Worm (Caenorhabditis elegans) whole organism, L2 larva: Measurements from ENCODE around the gene mua-6.
A peak's percentile ranks its signal among the peaks of the same experiment; 100 is the strongest.

Experiments used
- C34F6.9 ChIP-seq: fragments of 150-350 bp; optimal IDR thresholded peaks from 2 replicates; lab custom pipeline; 2014; ENCODE audit warnings: missing biosample characterization, missing genetic modification characterization
- F13H6.1 ChIP-seq: sonication (generic microtip); optimal IDR thresholded peaks from 2 replicates; lab custom pipeline; 2016; ENCODE audit warnings: missing genetic modification characterization, missing compliant biosample characterization
- R02D3.7 ChIP-seq: fragments of 150-350 bp; optimal IDR thresholded peaks from 2 replicates; lab custom pipeline; 2014; ENCODE audit warnings: missing biosample characterization, missing genetic modification characterization
- Y55F3AM.14 ChIP-seq: fragments of 200-800 bp; sonication (Bioruptor generic); optimal IDR thresholded peaks from 2 replicates; lab custom pipeline; 2018; ENCODE audit warnings: mild to moderate bottlenecking, missing genetic modification characterization, missing compliant biosample characterization
- ZK546.5 ChIP-seq: sonication (generic microtip); optimal IDR thresholded peaks from 2 replicates; lab custom pipeline; 2017; ENCODE audit warnings: missing biosample characterization, missing genetic modification characterization
- ama-1 ChIP-seq: fragments of 150-350 bp; optimal IDR thresholded peaks from 2 replicates; lab custom pipeline; 2018; ENCODE audit warnings: inconsistent platforms
- blmp-1 ChIP-seq: sonication (generic microtip); optimal IDR thresholded peaks from 2 replicates; lab custom pipeline; 2017; ENCODE audit warnings: missing genetic modification characterization, mild to moderate bottlenecking, missing compliant biosample characterization, antibody characterized with exemption, moderate library complexity; ENCODE audit not compliant: insufficient read depth
- ceh-16 ChIP-seq: fragments of 150-350 bp; optimal IDR thresholded peaks from 2 replicates; lab custom pipeline; 2014; ENCODE audit warnings: missing biosample characterization, missing genetic modification characterization
- crh-2 ChIP-seq: sonication (generic microtip); optimal IDR thresholded peaks from 2 replicates; lab custom pipeline; 2017; ENCODE audit warnings: missing biosample characterization, missing genetic modification characterization
- dmd-4 ChIP-seq: sonication (generic microtip); optimal IDR thresholded peaks from 2 replicates; lab custom pipeline; 2017; ENCODE audit warnings: missing biosample characterization, missing genetic modification characterization
- egl-27 ChIP-seq: sonication (generic microtip); optimal IDR thresholded peaks from 3 replicates; lab custom pipeline; 2017; ENCODE audit warnings: missing biosample characterization, missing genetic modification reagents, missing genetic modification characterization
- elt-1 ChIP-seq: fragments of 150-350 bp; optimal IDR thresholded peaks from 2 replicates; lab custom pipeline; 2014; ENCODE audit warnings: missing biosample characterization, missing genetic modification characterization
- elt-3 ChIP-seq: sonication (generic microtip); optimal IDR thresholded peaks from 2 replicates; lab custom pipeline; 2017; ENCODE audit warnings: missing biosample characterization, missing genetic modification characterization
- fos-1 ChIP-seq: fragments of 150-350 bp; optimal IDR thresholded peaks from 2 replicates; lab custom pipeline; 2014; ENCODE audit warnings: missing biosample characterization, missing genetic modification characterization
- gmeb-1 ChIP-seq: fragments of 150-350 bp; optimal IDR thresholded peaks from 2 replicates; lab custom pipeline; 2014; ENCODE audit warnings: missing biosample characterization, missing genetic modification characterization
- lin-13 ChIP-seq: fragments of 150-350 bp; optimal IDR thresholded peaks from 2 replicates; lab custom pipeline; 2014; ENCODE audit warnings: missing biosample characterization, missing genetic modification reagents, missing genetic modification characterization
- lin-39 ChIP-seq: fragments of 150-350 bp; optimal IDR thresholded peaks from 2 replicates; lab custom pipeline; 2014; ENCODE audit warnings: missing biosample characterization, missing genetic modification reagents, missing genetic modification characterization
- mab-5 ChIP-seq: fragments of 150-350 bp; optimal IDR thresholded peaks from 2 replicates; lab custom pipeline; 2014; ENCODE audit warnings: missing biosample characterization, missing genetic modification characterization
- nhr-11 ChIP-seq: fragments of 150-350 bp; optimal IDR thresholded peaks from 2 replicates; lab custom pipeline; 2014; ENCODE audit warnings: missing biosample characterization, missing genetic modification characterization
- nhr-12 ChIP-seq: fragments of 150-350 bp; optimal IDR thresholded peaks from 2 replicates; lab custom pipeline; 2014; ENCODE audit warnings: missing biosample characterization, missing genetic modification characterization
- nhr-129 ChIP-seq: fragments of 150-350 bp; optimal IDR thresholded peaks from 2 replicates; lab custom pipeline; 2014; ENCODE audit warnings: missing biosample characterization, missing genetic modification characterization
- nhr-21 ChIP-seq: fragments of 150-350 bp; optimal IDR thresholded peaks from 2 replicates; lab custom pipeline; 2014; ENCODE audit warnings: missing biosample characterization, missing genetic modification characterization
- nhr-23 ChIP-seq: fragments of 150-350 bp; optimal IDR thresholded peaks from 2 replicates; lab custom pipeline; 2014; ENCODE audit warnings: missing biosample characterization, missing genetic modification reagents, missing genetic modification characterization
- nhr-237 ChIP-seq: fragments of 150-350 bp; optimal IDR thresholded peaks from 2 replicates; lab custom pipeline; 2014; ENCODE audit warnings: missing biosample characterization, missing genetic modification characterization
- nhr-25 ChIP-seq: fragments of 150-350 bp; sonication (generic microtip); optimal IDR thresholded peaks from 3 replicates; lab custom pipeline; 2014; ENCODE audit warnings: missing biosample characterization, missing genetic modification characterization
- nhr-6 ChIP-seq: fragments of 150-350 bp; optimal IDR thresholded peaks from 2 replicates; lab custom pipeline; 2014; ENCODE audit warnings: missing biosample characterization, missing genetic modification characterization
- nhr-77 ChIP-seq: fragments of 150-350 bp; optimal IDR thresholded peaks from 2 replicates; lab custom pipeline; 2014; ENCODE audit warnings: missing biosample characterization, missing genetic modification characterization
- skn-1 ChIP-seq: sonication (generic microtip); optimal IDR thresholded peaks from 2 replicates; lab custom pipeline; 2017; ENCODE audit warnings: missing biosample characterization, missing genetic modification characterization
- sma-3 ChIP-seq: sonication (generic microtip); optimal IDR thresholded peaks from 2 replicates; lab custom pipeline; 2016; ENCODE audit warnings: missing genetic modification reagents, missing genetic modification characterization, missing compliant biosample characterization
- sma-9 ChIP-seq, 2 experiments: fragments of 150-350 bp in 1 of 2; sonication (generic microtip) in 1 of 2; optimal IDR thresholded peaks; 2 replicates each; lab custom pipeline; 2014 to 2016; ENCODE audit warnings: missing genetic modification characterization in 2 of 2, mild to moderate bottlenecking in 1 of 2, missing biosample characterization in 1 of 2, missing compliant biosample characterization in 1 of 2, missing genetic modification reagents in 1 of 2, moderate library complexity in 1 of 2
- snpc-4 ChIP-seq: fragments of 150-350 bp; optimal IDR thresholded peaks from 2 replicates; lab custom pipeline; 2014; ENCODE audit warnings: missing biosample characterization, missing genetic modification characterization
- unc-55 ChIP-seq: fragments of 150-350 bp; sonication (generic microtip); optimal IDR thresholded peaks from 3 replicates; lab custom pipeline; 2014; ENCODE audit warnings: missing biosample characterization, missing genetic modification reagents, missing genetic modification characterization
- unc-62 ChIP-seq: fragments of 150-350 bp; optimal IDR thresholded peaks from 2 replicates; lab custom pipeline; 2014; ENCODE audit warnings: missing biosample characterization, missing genetic modification reagents, missing genetic modification characterization

Gene mua-6

ce11 chrX:16265636-16266384, at the start of gene mua-6:
Gene mua-6 (minus strand): TSS chrX:16265686.
- TF ChIP-seq sma-3 (GFP tag; lab: Kevin White, UChicago) = peak; percentile 83
- TF ChIP-seq dmd-4 (tag; lab: Kevin White, UChicago) = no peak
- TF ChIP-seq elt-1 (tag; lab: Kevin White, UChicago) = no peak
- TF ChIP-seq F13H6.1 = no peak
- TF ChIP-seq nhr-23 (tag; lab: Kevin White, UChicago) = no peak
- TF ChIP-seq fos-1 (tag; lab: Kevin White, UChicago) = peak; percentile 17
- no peak for TF ChIP-seq R02D3.7 (tag; lab: Kevin White, UChicago)
- TF ChIP-seq unc-55 (GFP tag; lab: Kevin White, UChicago) = no peak

- no peak for TF ChIP-seq elt-3
- TF ChIP-seq snpc-4 (tag; lab: Kevin White, UChicago) = no peak
- TF ChIP-seq crh-2 (tag; lab: Kevin White, UChicago) = no peak
- no peak for TF ChIP-seq nhr-21
These were observed 44.2 kb upstream of the mua-6 start for ce11 chrX:16309705-16310104.

DNA sequence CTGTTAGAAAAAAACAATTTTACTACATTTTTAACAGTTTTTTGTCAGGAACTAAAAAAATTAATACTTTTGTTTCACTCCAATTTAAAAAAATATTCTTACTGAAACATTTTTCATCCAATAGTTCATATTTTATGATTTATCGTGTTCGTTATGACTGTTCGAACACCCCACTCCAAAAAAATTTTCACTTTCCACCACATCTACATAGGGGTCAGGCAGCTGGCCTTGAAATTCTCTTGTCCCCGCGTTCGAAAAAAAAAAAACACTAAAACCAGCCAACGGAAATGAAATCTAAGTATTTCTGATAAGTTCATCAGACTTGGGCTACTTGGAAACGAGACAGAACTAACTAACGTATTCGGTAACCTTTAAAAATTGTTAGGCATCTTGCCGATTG, 40.7 kb upstream of the mua-6 start, which contains the start of gene twk-22:
TSS of gene twk-22 (plus strand) at position 301 of the 400 bp plus-strand sequence.
- TF ChIP-seq sma-9 (GFP tag; optimal IDR thresholded peaks at IDR 0.05; lab: Kevin White, UChicago) (no peak), sma-9 (tag; optimal IDR thresholded peaks at IDR 0.05; lab: Kevin White, UChicago) (no peak), nhr-23 (tag; lab: Kevin White, UChicago) (no peak), R02D3.7 (tag; lab: Kevin White, UChicago) (no peak), mab-5 (tag; lab: Kevin White, UChicago) (no peak), ZK546.5 (tag; lab: Kevin White, UChicago) (no peak), nhr-237 (tag; lab: Kevin White, UChicago) (no peak), nhr-21 (no peak), nhr-77 (tag; lab: Kevin White, UChicago) (no peak), nhr-129 (tag; lab: Kevin White, UChicago) (no peak), elt-1 (tag; lab: Kevin White, UChicago) (no peak), ceh-16 (tag; lab: Kevin White, UChicago) (no peak), unc-62 (GFP tag; lab: Kevin White, UChicago) (no peak), dmd-4 (tag; lab: Kevin White, UChicago) (no peak)
- TF ChIP-seq, all 48 proteins: peak for 0

ce11 chrX:16300422-16300821, 34.9 kb upstream of the mua-6 start:
- TF ChIP-seq ama-1 (no peak), ceh-16 (tag; lab: Kevin White, UChicago) (no peak), mab-5 (tag; lab: Kevin White, UChicago) (no peak), nhr-23 (tag; lab: Kevin White, UChicago) (no peak), nhr-11 (tag; lab: Kevin White, UChicago) (no peak), lin-13 (GFP tag; lab: Kevin White, UChicago) (peak; percentile 2), blmp-1 (no peak), Y55F3AM.14 (GFP tag; lab: Kevin White, UChicago) (no peak), fos-1 (tag; lab: Kevin White, UChicago) (peak; percentile 5), nhr-21 (peak; percentile 2), crh-2 (tag; lab: Kevin White, UChicago) (peak; percentile 50), C34F6.9 (tag; lab: Kevin White, UChicago) (no peak), sma-3 (GFP tag; lab: Kevin White, UChicago) (peak; percentile 50), sma-9 (GFP tag; optimal IDR thresholded peaks at IDR 0.05; lab: Kevin White, UChicago) (peak; percentile 64), sma-9 (tag; optimal IDR thresholded peaks at IDR 0.05; lab: Kevin White, UChicago) (no peak), nhr-12 (tag; lab: Kevin White, UChicago) (no peak), elt-3 (no peak)

DNA sequence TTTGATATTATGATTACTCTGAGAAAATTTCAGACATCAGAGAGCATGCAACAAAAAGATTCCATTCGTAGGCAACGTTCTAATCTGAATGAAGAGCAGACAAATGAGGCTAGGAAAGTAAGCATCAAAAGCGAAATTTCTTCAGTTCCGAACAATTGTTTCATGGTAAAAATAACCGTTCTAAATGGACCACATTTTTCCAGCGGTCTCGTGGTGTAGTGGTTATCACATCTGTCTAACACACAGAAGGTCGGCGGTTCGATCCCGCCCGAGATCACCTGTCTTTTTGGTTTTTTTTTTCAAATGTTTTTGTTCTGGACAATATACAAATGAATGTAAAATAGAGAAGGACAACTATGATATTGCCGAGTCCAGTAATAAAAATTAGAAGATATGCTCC, 34.4 kb upstream of the mua-6 start, which contains the start of gene twk-21:
TSS of gene twk-21 (plus strand) at position 34 of the 400 bp plus-strand sequence.
- no peak for TF ChIP-seq nhr-25 (tag; lab: Kevin White, UChicago)
- TF ChIP-seq unc-62 (GFP tag; lab: Kevin White, UChicago) = no peak
- TF ChIP-seq lin-39 (tag; lab: Kevin White, UChicago) = no peak
- no peak for TF ChIP-seq skn-1 (tag; lab: Kevin White, UChicago)
- TF ChIP-seq nhr-6 = no peak
- no peak for TF ChIP-seq elt-1 (tag; lab: Kevin White, UChicago)
- TF ChIP-seq egl-27 (tag; lab: Kevin White, UChicago) = no peak
- TF ChIP-seq ZK546.5 (tag; lab: Kevin White, UChicago) = no peak
- no peak for TF ChIP-seq gmeb-1 (tag; lab: Kevin White, UChicago)
- no peak for TF ChIP-seq R02D3.7 (tag; lab: Kevin White, UChicago)
